Fruit fly (Drosophila melanogaster) whole organism, embryonic: ENCODE measurements around the gene CG4576.

Experiments used
- Abd-B ChIP-seq: fragments of 200-800 bp; sonication (Bioruptor generic); optimal IDR thresholded peaks from 2 replicates; lab custom pipeline; 2018; ENCODE audit warnings: missing biosample characterization, mild to moderate bottlenecking, missing genetic modification characterization, moderate library complexity
- CG10543 ChIP-seq: fragments of 200-800 bp; sonication (Bioruptor generic); optimal IDR thresholded peaks from 3 replicates; lab custom pipeline; 2017; ENCODE audit warnings: missing biosample characterization, mild to moderate bottlenecking, missing genetic modification characterization, moderate library complexity
- CG11695 ChIP-seq: fragments of 200-800 bp; sonication (Bioruptor generic); IDR thresholded peaks from 3 replicates; pipeline ENCODE4 v1.3.6; 2022; ENCODE audit warnings: missing biosample characterization, missing genetic modification characterization
- CG12155 ChIP-seq: fragments of 200-800 bp; sonication (Bioruptor generic); optimal IDR thresholded peaks from 3 replicates; lab custom pipeline; 2016; ENCODE audit warnings: missing biosample characterization, missing genetic modification characterization
- CG12769 ChIP-seq: fragments of 200-800 bp; sonication (Bioruptor generic); optimal IDR thresholded peaks from 2 replicates; lab custom pipeline; 2019; ENCODE audit warnings: missing biosample characterization, mild to moderate bottlenecking, missing genetic modification characterization, moderate library complexity
- CG13894 ChIP-seq: fragments of 200-800 bp; sonication (Bioruptor generic); optimal IDR thresholded peaks from 3 replicates; lab custom pipeline; 2018; ENCODE audit warnings: missing biosample characterization, mild to moderate bottlenecking, missing genetic modification characterization, moderate library complexity
- CG15073 ChIP-seq: fragments of 200-800 bp; sonication (Bioruptor generic); optimal IDR thresholded peaks from 2 replicates; lab custom pipeline; 2016; ENCODE audit warnings: missing biosample characterization, missing genetic modification characterization
- CG17186 ChIP-seq: fragments of 200-800 bp; sonication (Bioruptor generic); optimal IDR thresholded peaks from 3 replicates; lab custom pipeline; 2017; ENCODE audit warnings: missing biosample characterization, missing genetic modification reagents, missing genetic modification characterization
- CG17385 ChIP-seq: fragments of 200-800 bp; sonication (Bioruptor generic); optimal IDR thresholded peaks from 3 replicates; lab custom pipeline; 2018; ENCODE audit warnings: missing biosample characterization, mild to moderate bottlenecking, missing genetic modification characterization
- CG18476 ChIP-seq: fragments of 200-800 bp; sonication (Bioruptor generic); optimal IDR thresholded peaks from 2 replicates; lab custom pipeline; 2016; ENCODE audit warnings: missing biosample characterization, mild to moderate bottlenecking, missing genetic modification characterization
- CG30403 ChIP-seq: fragments of 200-800 bp; sonication (Bioruptor generic); optimal IDR thresholded peaks from 3 replicates; lab custom pipeline; 2016; ENCODE audit warnings: missing biosample characterization, missing genetic modification characterization
- CG30431 ChIP-seq: fragments of 200-800 bp; sonication (Bioruptor generic); optimal IDR thresholded peaks from 2 replicates; lab custom pipeline; 2017; ENCODE audit warnings: missing biosample characterization, missing genetic modification characterization
- CG4730 ChIP-seq: fragments of 200-800 bp; sonication (Bioruptor generic); IDR thresholded peaks from 2 replicates; pipeline ENCODE4 v1.3.6; 2022; ENCODE audit warnings: missing biosample characterization, missing genetic modification characterization
- CG5953 ChIP-seq: fragments of 200-800 bp; sonication (Bioruptor generic); IDR thresholded peaks from 2 replicates; pipeline ENCODE4 v1.3.6; 2022; ENCODE audit warnings: missing biosample characterization, missing genetic modification characterization
- CG7928 ChIP-seq: fragments of 200-800 bp; sonication (Bioruptor generic); optimal IDR thresholded peaks from 2 replicates; lab custom pipeline; 2017; ENCODE audit warnings: missing biosample characterization, mild to moderate bottlenecking, missing genetic modification characterization
- CG9797 ChIP-seq: fragments of 200-800 bp; sonication (Bioruptor generic); optimal IDR thresholded peaks from 3 replicates; lab custom pipeline; 2018; ENCODE audit warnings: missing biosample characterization, mild to moderate bottlenecking, missing genetic modification characterization
- NFAT ChIP-seq: fragments of 200-800 bp; sonication (Bioruptor generic); IDR thresholded peaks from 2 replicates; pipeline ENCODE4 v1.3.6; 2022; ENCODE audit warnings: missing biosample characterization, missing genetic modification characterization
- Nf-YC ChIP-seq: fragments of 200-800 bp; optimal IDR thresholded peaks from 3 replicates; lab custom pipeline; 2019; ENCODE audit warnings: missing biosample characterization, mild to moderate bottlenecking, missing genetic modification characterization, moderate library complexity
- Scr ChIP-seq: fragments of 200-800 bp; sonication (Bioruptor generic); IDR thresholded peaks from 2 replicates; pipeline ENCODE4 v1.3.6; 2022; ENCODE audit warnings: missing biosample characterization, missing genetic modification characterization; ENCODE audit not compliant: partially characterized antibody
- Xrp1 ChIP-seq: fragments of 200-800 bp; sonication (Bioruptor generic); IDR thresholded peaks from 2 replicates; pipeline ENCODE4 v1.3.6; 2022; ENCODE audit warnings: missing biosample characterization, missing genetic modification characterization
- aop ChIP-seq: fragments of 200-800 bp; sonication (Bioruptor generic); IDR thresholded peaks from 2 replicates; pipeline ENCODE4 v1.3.6; 2022; ENCODE audit warnings: missing biosample characterization, missing genetic modification characterization
- ato ChIP-seq: fragments of 200-800 bp; sonication (Bioruptor generic); IDR thresholded peaks from 2 replicates; pipeline ENCODE4 v1.3.6; 2022; ENCODE audit warnings: missing biosample characterization, missing genetic modification characterization; ENCODE audit not compliant: partially characterized antibody
- bbx ChIP-seq: fragments of 200-800 bp; sonication (Bioruptor generic); IDR thresholded peaks from 2 replicates; pipeline ENCODE4 v1.3.6; 2022; ENCODE audit warnings: missing biosample characterization, missing genetic modification characterization; ENCODE audit not compliant: partially characterized antibody
- cg ChIP-seq: fragments of 200-800 bp; sonication (Bioruptor generic); optimal IDR thresholded peaks from 3 replicates; lab custom pipeline; 2019; ENCODE audit warnings: missing biosample characterization, mild to moderate bottlenecking, missing genetic modification characterization, moderate library complexity
- corto ChIP-seq: fragments of 200-800 bp; sonication (Bioruptor generic); optimal IDR thresholded peaks from 2 replicates; lab custom pipeline; 2016; ENCODE audit warnings: missing biosample characterization, mild to moderate bottlenecking, missing genetic modification characterization, moderate library complexity
- dati ChIP-seq: fragments of 200-800 bp; sonication (Bioruptor generic); IDR thresholded peaks from 2 replicates; pipeline ENCODE4 v1.3.6; 2022; ENCODE audit warnings: missing biosample characterization, missing genetic modification characterization
- dmrt99B ChIP-seq: fragments of 200-800 bp; sonication (Bioruptor generic); optimal IDR thresholded peaks from 2 replicates; lab custom pipeline; 2018; ENCODE audit warnings: missing biosample characterization, mild to moderate bottlenecking, missing genetic modification characterization, moderate library complexity
- esg ChIP-seq: fragments of 200-800 bp; sonication (Bioruptor generic); conservative IDR thresholded peaks from 2 replicates; pipeline ENCODE4 v1.3.6; 2022; ENCODE audit warnings: missing biosample characterization, missing genetic modification characterization
- gfzf ChIP-seq: fragments of 200-800 bp; sonication (Bioruptor generic); optimal IDR thresholded peaks from 2 replicates; lab custom pipeline; 2016; ENCODE audit warnings: missing biosample characterization, mild to moderate bottlenecking, missing genetic modification characterization, moderate library complexity
- gt ChIP-seq: fragments of 200-800 bp; sonication (Bioruptor generic); IDR thresholded peaks from 2 replicates; pipeline ENCODE4 v1.3.6; 2022; ENCODE audit warnings: missing biosample characterization, missing genetic modification characterization
- hb ChIP-seq: fragments of 200-800 bp; sonication (Bioruptor generic); IDR thresholded peaks from 3 replicates; pipeline ENCODE4 v1.3.6; 2022; ENCODE audit warnings: missing biosample characterization, missing genetic modification characterization; ENCODE audit not compliant: partially characterized antibody
- jing ChIP-seq: fragments of 200-800 bp; sonication (Bioruptor generic); optimal IDR thresholded peaks from 2 replicates; lab custom pipeline; 2018; ENCODE audit warnings: missing biosample characterization, mild to moderate bottlenecking, missing genetic modification characterization
- lmd ChIP-seq: fragments of 200-800 bp; sonication (Bioruptor generic); IDR thresholded peaks from 2 replicates; pipeline ENCODE4 v1.3.6; 2022; ENCODE audit warnings: missing biosample characterization, missing genetic modification characterization
- lola ChIP-seq, 3 experiments: fragments of >200 bp in 2 of 3; fragments of 200-800 bp in 1 of 3; sonication (Bioruptor generic) in 1 of 3; optimal IDR thresholded peaks; 2 replicates each; lab custom pipeline; 2017 to 2019; ENCODE audit warnings: missing biosample characterization in 3 of 3, missing genetic modification characterization in 3 of 3, mild to moderate bottlenecking in 1 of 3, moderate library complexity in 1 of 3
- lov ChIP-seq, 2 experiments: fragments of 200-800 bp in 1 of 2; fragments of >200 bp in 1 of 2; sonication (Bioruptor generic) in 1 of 2; IDR thresholded peaks in 1 of 2; optimal IDR thresholded peaks in 1 of 2; 2 replicates in 1 of 2; 3 replicates in 1 of 2; pipeline versions ENCODE4 v1.3.6 to Lab custom; 2017 to 2022; ENCODE audit warnings: missing biosample characterization in 1 of 2, missing genetic modification characterization in 1 of 2
- nmo ChIP-seq: fragments of 200-800 bp; sonication (Bioruptor generic); optimal IDR thresholded peaks from 2 replicates; lab custom pipeline; 2018; ENCODE audit warnings: missing biosample characterization, mild to moderate bottlenecking, missing genetic modification characterization, moderate library complexity
- ranshi ChIP-seq: fragments of 200-800 bp; sonication (Bioruptor generic); IDR thresholded peaks from 2 replicates; pipeline ENCODE4 v1.3.6; 2022; ENCODE audit warnings: missing biosample characterization, missing genetic modification characterization
- rib ChIP-seq: fragments of 200-800 bp; sonication (Bioruptor generic); IDR thresholded peaks from 2 replicates; pipeline ENCODE4 v1.3.6; 2022; ENCODE audit warnings: missing biosample characterization, missing genetic modification characterization
- schlank ChIP-seq: fragments of 200-800 bp; sonication (Bioruptor generic); optimal IDR thresholded peaks from 2 replicates; lab custom pipeline; 2018; ENCODE audit warnings: missing biosample characterization, mild to moderate bottlenecking, missing genetic modification characterization
- seq ChIP-seq: fragments of 200-800 bp; sonication (Bioruptor generic); IDR thresholded peaks from 2 replicates; pipeline ENCODE4 v1.3.6; 2022; ENCODE audit warnings: missing biosample characterization, missing genetic modification characterization
- sug ChIP-seq: fragments of 200-800 bp; optimal IDR thresholded peaks from 2 replicates; lab custom pipeline; 2019; ENCODE audit warnings: missing biosample characterization, mild to moderate bottlenecking, missing genetic modification characterization, moderate library complexity
- tap ChIP-seq: fragments of 200-800 bp; optimal IDR thresholded peaks from 3 replicates; lab custom pipeline; 2019; ENCODE audit warnings: missing biosample characterization, mild to moderate bottlenecking, missing genetic modification characterization, moderate library complexity
- tna ChIP-seq: fragments of 200-800 bp; sonication (Bioruptor generic); IDR thresholded peaks from 2 replicates; pipeline ENCODE4 v1.3.6; 2022; ENCODE audit warnings: missing biosample characterization, missing genetic modification characterization; ENCODE audit not compliant: partially characterized antibody
- twi ChIP-seq: fragments of 200-800 bp; optimal IDR thresholded peaks from 2 replicates; lab custom pipeline; 2019; ENCODE audit warnings: missing biosample characterization, mild to moderate bottlenecking, missing genetic modification characterization, moderate library complexity
- unc-4 ChIP-seq: fragments of 200-800 bp; sonication (Bioruptor generic); IDR thresholded peaks from 2 replicates; pipeline ENCODE4 v1.3.6; 2022; ENCODE audit warnings: missing biosample characterization, missing genetic modification characterization; ENCODE audit not compliant: partially characterized antibody
- usp ChIP-seq: fragments of >200 bp; optimal IDR thresholded peaks from 2 replicates; lab custom pipeline; 2017; ENCODE audit warnings: missing biosample characterization, missing genetic modification characterization
- vvl ChIP-seq: fragments of 200-800 bp; sonication (Bioruptor generic); IDR thresholded peaks from 2 replicates; pipeline ENCODE4 v1.3.6; 2022; ENCODE audit warnings: missing biosample characterization, missing genetic modification characterization

Gene CG4576

dm6 chr3R:15803502-15804461 lies 21.8 kb upstream of the CG4576 start, which contains the start of gene alpha-Man-IIb (continued):
- peak; percentile 24; the same call in 1 of the 2 replicates for TF ChIP-seq NFAT
- peak; percentile 66 for TF ChIP-seq tna (GFP tag; lab: Robert Waterston, UW)
- TF ChIP-seq CG15073, result no peak
- TF ChIP-seq jing (GFP tag; lab: Kevin White, UChicago), result no peak
- peak; percentile 89 for TF ChIP-seq Scr
- TF ChIP-seq CG13894, result peak; percentile 6
- TF ChIP-seq unc-4 (GFP tag; lab: Robert Waterston, UW), result peak; percentile 88
- no peak for TF ChIP-seq CG12155 (GFP tag; lab: Kevin White, UChicago)
- peak; percentile 4 for TF ChIP-seq CG18476 (GFP tag; lab: Kevin White, UChicago)
- no peak for TF ChIP-seq lola (GFP tag; optimal IDR thresholded peaks at IDR 0.05; lab: Kevin White, UChicago)
- TF ChIP-seq aop (GFP tag; lab: Robert Waterston, UW), result no peak
- TF ChIP-seq gfzf, result peak; percentile 84
- TF ChIP-seq bbx (GFP tag; lab: Robert Waterston, UW), result peak; percentile 74
- no peak for TF ChIP-seq ranshi (GFP tag; lab: Robert Waterston, UW)
- TF ChIP-seq Nf-YC (tag; lab: Kevin White, UChicago), result peak; percentile 35
- TF ChIP-seq CG9797 (GFP tag; lab: Kevin White, UChicago), result peak; percentile 81
- TF ChIP-seq usp (GFP tag; lab: Kevin White, UChicago), result no peak
- TF ChIP-seq Abd-B, result peak; percentile 71
- TF ChIP-seq hb (GFP tag; lab: Robert Waterston, UW), result peak; percentile 71; the same call in 2 of the 3 replicates
- no peak for TF ChIP-seq CG4730
- no peak for TF ChIP-seq CG5953 (GFP tag; lab: Robert Waterston, UW)
- no peak for TF ChIP-seq CG7928 (GFP tag; lab: Kevin White, UChicago)
- TF ChIP-seq CG10543 (GFP tag; lab: Kevin White, UChicago), result no peak
- TF ChIP-seq rib (GFP tag; lab: Robert Waterston, UW), result no peak
- peak; percentile 23 for TF ChIP-seq twi (tag; lab: Kevin White, UChicago)
- TF ChIP-seq CG11695, result no peak
- TF ChIP-seq corto (GFP tag; lab: Kevin White, UChicago), result no peak
- no peak for TF ChIP-seq schlank (tag; lab: Kevin White, UChicago)
- TF ChIP-seq sug, result peak; percentile 25
- no peak for TF ChIP-seq CG12769 (tag; lab: Kevin White, UChicago)
- no peak for TF ChIP-seq lmd (GFP tag; lab: Robert Waterston, UW)
- peak; percentile 19; the same call in 1 of the 2 replicates for TF ChIP-seq Xrp1 (GFP tag; lab: Robert Waterston, UW)
- peak; percentile 18 for TF ChIP-seq CG30403 (GFP tag; lab: Kevin White, UChicago)
- TF ChIP-seq ato (GFP tag; lab: Robert Waterston, UW), result peak; percentile 38; the same call in 1 of the 2 replicates
- peak; percentile 6 for TF ChIP-seq CG17186 (GFP tag; lab: Kevin White, UChicago)
- no peak for TF ChIP-seq dati (GFP tag; lab: Robert Waterston, UW)
- peak; percentile 52 for TF ChIP-seq vvl (GFP tag; lab: Robert Waterston, UW)
- TF ChIP-seq gt (GFP tag; lab: Robert Waterston, UW), result no peak
- no peak for TF ChIP-seq esg (GFP tag; lab: Robert Waterston, UW)
- TF ChIP-seq CG17385 (GFP tag; lab: Kevin White, UChicago), result peak; percentile 25
- TF ChIP-seq nmo (GFP tag; lab: Kevin White, UChicago), result peak; percentile 45
- no peak for TF ChIP-seq CG30431 (GFP tag; lab: Kevin White, UChicago)
- no peak for TF ChIP-seq seq (GFP tag; lab: Robert Waterston, UW)
- TF ChIP-seq lov (optimal IDR thresholded peaks at IDR 0.05; lab: Kevin White, UChicago), result no peak
- peak; percentile 51; the same call in 1 of the 3 replicates for TF ChIP-seq lov (GFP tag; IDR thresholded peaks at IDR 0.05; lab: Robert Waterston, UW)
- no peak for TF ChIP-seq tap (tag; lab: Kevin White, UChicago)
- no peak for TF ChIP-seq dmrt99B
- TF ChIP-seq cg (GFP tag; lab: Kevin White, UChicago), result peak; percentile 70
